Fruit fly (Drosophila melanogaster): ENCODE results near the gene CG13073.

The CG13073 gene

dm6 chr3L:16190885-16191284 lies 26.2 kb downstream of the CG13073 start:
- TF ChIP-seq tai (GFP tag; optimal IDR thresholded peaks at IDR 0.05) = no peak
- TF ChIP-seq psq (GFP tag; optimal IDR thresholded peaks at IDR 0.05) = peak; percentile 0
- TF ChIP-seq Myc (optimal IDR thresholded peaks at IDR 0.05) = no peak
- TF ChIP-seq dl (GFP tag; optimal IDR thresholded peaks at IDR 0.05; ENCODE audit: insufficient read depth in 1 of 2, partially characterized antibody in 2 of 2) = no peak
- TF ChIP-seq h (GFP tag; optimal IDR thresholded peaks at IDR 0.05) = peak; percentile 54
- TF ChIP-seq HLH106 (tag; optimal IDR thresholded peaks at IDR 0.05) = peak; percentile 18
- peak; percentile 9 for TF ChIP-seq Jra (GFP tag; optimal IDR thresholded peaks at IDR 0.05)
- peak; percentile 28 for TF ChIP-seq fru (GFP tag; optimal IDR thresholded peaks at IDR 0.05)
- no peak for TF ChIP-seq Abd-B (GFP tag; optimal IDR thresholded peaks at IDR 0.05)
- no peak for TF ChIP-seq GATAd (GFP tag; optimal IDR thresholded peaks at IDR 0.05)
- no peak for TF ChIP-seq pan (optimal IDR thresholded peaks at IDR 0.05)
- peak in 1 of 2 experiments; percentile 37 for TF ChIP-seq foxo (GFP tag; optimal IDR thresholded peaks at IDR 0.05)
- no peak for TF ChIP-seq brk (GFP tag; optimal IDR thresholded peaks at IDR 0.05)
- no peak for TF ChIP-seq Hr78 (GFP tag; optimal IDR thresholded peaks at IDR 0.05)
- TF ChIP-seq usp (GFP tag; optimal IDR thresholded peaks at IDR 0.05) = no peak
- peak; percentile 22 for TF ChIP-seq Hr83 (GFP tag; optimal IDR thresholded peaks at IDR 0.05; ENCODE audit: poor library complexity, severe bottlenecking)
- no peak for TF ChIP-seq jim (GFP tag; optimal IDR thresholded peaks at IDR 0.05)
- peak; percentile 49 for TF ChIP-seq br (GFP tag; optimal IDR thresholded peaks at IDR 0.05)
- no peak for TF ChIP-seq Mio (GFP tag; optimal IDR thresholded peaks at IDR 0.05)
- peak; percentile 45 for TF ChIP-seq OdsH (GFP tag; optimal IDR thresholded peaks at IDR 0.05)
- no peak for TF ChIP-seq Rel (GFP tag; optimal IDR thresholded peaks at IDR 0.05)
- TF ChIP-seq Rel (tag; optimal IDR thresholded peaks at IDR 0.05) = peak; percentile 52
- peak; percentile 9 for TF ChIP-seq ey (GFP tag; optimal IDR thresholded peaks at IDR 0.05)
- TF ChIP-seq Sp1 (GFP tag; optimal IDR thresholded peaks at IDR 0.05) = peak; percentile 50
- TF ChIP-seq lola (GFP tag; optimal IDR thresholded peaks at IDR 0.05) = no peak
- no peak for TF ChIP-seq CG32264 (GFP tag; optimal IDR thresholded peaks at IDR 0.05)
- peak; percentile 61 for TF ChIP-seq Hnf4 (GFP tag; optimal IDR thresholded peaks at IDR 0.05)
- no peak for TF ChIP-seq woc (GFP tag; optimal IDR thresholded peaks at IDR 0.05)
- TF ChIP-seq rgr (GFP tag; optimal IDR thresholded peaks at IDR 0.05) = peak; percentile 49
- no peak for TF ChIP-seq dmrt93B (GFP tag; optimal IDR thresholded peaks at IDR 0.05)
- TF ChIP-seq Vsx2 (GFP tag; optimal IDR thresholded peaks at IDR 0.05; ENCODE audit: partially characterized antibody) = peak; percentile 43
- TF ChIP-seq Dif (GFP tag; optimal IDR thresholded peaks at IDR 0.05; ENCODE audit: partially characterized antibody) = no peak
- TF ChIP-seq N (GFP tag; optimal IDR thresholded peaks at IDR 0.05) = no peak
- no peak for TF ChIP-seq Dfd (GFP tag; optimal IDR thresholded peaks at IDR 0.05)
- no peak for TF ChIP-seq sv (GFP tag; optimal IDR thresholded peaks at IDR 0.05)
- peak; percentile 73 for TF ChIP-seq CrebA (GFP tag; optimal IDR thresholded peaks at IDR 0.05; ENCODE audit: borderline replicate concordance)
- peak; percentile 30 for TF ChIP-seq sage (GFP tag; optimal IDR thresholded peaks at IDR 0.05)
- no peak for TF ChIP-seq dsf (GFP tag; optimal IDR thresholded peaks at IDR 0.05; ENCODE audit: borderline replicate concordance)
- TF ChIP-seq CG9705 (GFP tag; optimal IDR thresholded peaks at IDR 0.05) = no peak

- no peak for TF ChIP-seq h (GFP tag; optimal IDR thresholded peaks at IDR 0.05)
- no peak for TF ChIP-seq OdsH (GFP tag; optimal IDR thresholded peaks at IDR 0.05)
- peak in 1 of 2 experiments; percentile 11 for TF ChIP-seq foxo (GFP tag; optimal IDR thresholded peaks at IDR 0.05)
- TF ChIP-seq Myc (optimal IDR thresholded peaks at IDR 0.05) = no peak
- TF ChIP-seq pan (optimal IDR thresholded peaks at IDR 0.05) = no peak
- no peak for TF ChIP-seq dl (GFP tag; optimal IDR thresholded peaks at IDR 0.05; ENCODE audit: insufficient read depth in 1 of 2, partially characterized antibody in 2 of 2)
- no peak for TF ChIP-seq HLH106 (tag; optimal IDR thresholded peaks at IDR 0.05)
- TF ChIP-seq CG32264 (GFP tag; optimal IDR thresholded peaks at IDR 0.05) = no peak
- no peak for TF ChIP-seq ey (GFP tag; optimal IDR thresholded peaks at IDR 0.05)
- TF ChIP-seq CrebA (GFP tag; optimal IDR thresholded peaks at IDR 0.05; ENCODE audit: borderline replicate concordance) = no peak
- TF ChIP-seq brk (GFP tag; optimal IDR thresholded peaks at IDR 0.05) = no peak
- no peak for TF ChIP-seq woc (GFP tag; optimal IDR thresholded peaks at IDR 0.05)
- no peak for TF ChIP-seq Dfd (GFP tag; optimal IDR thresholded peaks at IDR 0.05)
- TF ChIP-seq sv (GFP tag; optimal IDR thresholded peaks at IDR 0.05) = no peak
- TF ChIP-seq Dif (GFP tag; optimal IDR thresholded peaks at IDR 0.05; ENCODE audit: partially characterized antibody) = peak; percentile 31
- TF ChIP-seq Jra (GFP tag; optimal IDR thresholded peaks at IDR 0.05) = no peak
- TF ChIP-seq tai (GFP tag; optimal IDR thresholded peaks at IDR 0.05) = no peak
- no peak for TF ChIP-seq Abd-B (GFP tag; optimal IDR thresholded peaks at IDR 0.05)
- no peak for TF ChIP-seq jim (GFP tag; optimal IDR thresholded peaks at IDR 0.05)
- TF ChIP-seq dmrt93B (GFP tag; optimal IDR thresholded peaks at IDR 0.05) = no peak
- no peak for TF ChIP-seq Sp1 (GFP tag; optimal IDR thresholded peaks at IDR 0.05)
- no peak for TF ChIP-seq CG9705 (GFP tag; optimal IDR thresholded peaks at IDR 0.05)
- TF ChIP-seq sage (GFP tag; optimal IDR thresholded peaks at IDR 0.05) = no peak
- no peak for TF ChIP-seq Mio (GFP tag; optimal IDR thresholded peaks at IDR 0.05)
- peak; percentile 13 for TF ChIP-seq fru (GFP tag; optimal IDR thresholded peaks at IDR 0.05)
- TF ChIP-seq Hnf4 (GFP tag; optimal IDR thresholded peaks at IDR 0.05) = peak; percentile 55
- TF ChIP-seq psq (GFP tag; optimal IDR thresholded peaks at IDR 0.05) = no peak
- TF ChIP-seq dsf (GFP tag; optimal IDR thresholded peaks at IDR 0.05; ENCODE audit: borderline replicate concordance) = no peak
- TF ChIP-seq usp (GFP tag; optimal IDR thresholded peaks at IDR 0.05) = no peak
- TF ChIP-seq N (GFP tag; optimal IDR thresholded peaks at IDR 0.05) = no peak
- no peak for TF ChIP-seq GATAd (GFP tag; optimal IDR thresholded peaks at IDR 0.05)
- TF ChIP-seq rgr (GFP tag; optimal IDR thresholded peaks at IDR 0.05) = no peak
- TF ChIP-seq br (GFP tag; optimal IDR thresholded peaks at IDR 0.05) = peak; percentile 23
- TF ChIP-seq Vsx2 (GFP tag; optimal IDR thresholded peaks at IDR 0.05; ENCODE audit: partially characterized antibody) = no peak
- TF ChIP-seq Hr83 (GFP tag; optimal IDR thresholded peaks at IDR 0.05; ENCODE audit: poor library complexity, severe bottlenecking) = peak; percentile 7
- no peak for TF ChIP-seq Hr78 (GFP tag; optimal IDR thresholded peaks at IDR 0.05)
- no peak for TF ChIP-seq Rel (GFP tag; optimal IDR thresholded peaks at IDR 0.05)
- TF ChIP-seq Rel (tag; optimal IDR thresholded peaks at IDR 0.05) = peak; percentile 14
- no peak for TF ChIP-seq lola (GFP tag; optimal IDR thresholded peaks at IDR 0.05)
These were observed 27.2 kb downstream of the CG13073 start for dm6 chr3L:16189925-16190231.

Measured in whole organism, wandering third instar larva.